Fruit fly (Drosophila melanogaster) whole organism, embryonic: Measurements from ENCODE around the gene CG11085.

Experiments used
- Asciz ChIP-seq: fragments of 200-800 bp; sonication (Bioruptor generic); optimal IDR thresholded peaks from 2 replicates; lab custom pipeline; 2017; ENCODE audit warnings: missing biosample characterization, mild to moderate bottlenecking, missing genetic modification characterization, missing genetic modification reagents
- B-H1 ChIP-seq: fragments of 200-800 bp; sonication (Bioruptor generic); IDR thresholded peaks from 3 replicates; pipeline ENCODE4 v1.3.6; 2022; ENCODE audit warnings: missing biosample characterization, missing genetic modification characterization
- CG10431 ChIP-seq: fragments of 200-800 bp; sonication (Bioruptor generic); optimal IDR thresholded peaks from 3 replicates; lab custom pipeline; 2018; ENCODE audit warnings: missing biosample characterization, mild to moderate bottlenecking, missing genetic modification characterization
- CG10959 ChIP-seq: fragments of 200-800 bp; sonication (Bioruptor generic); IDR thresholded peaks from 2 replicates; pipeline ENCODE4 v1.3.6; 2022; ENCODE audit warnings: missing biosample characterization, missing genetic modification characterization
- CG13894 ChIP-seq: fragments of 200-800 bp; sonication (Bioruptor generic); optimal IDR thresholded peaks from 3 replicates; lab custom pipeline; 2018; ENCODE audit warnings: missing biosample characterization, mild to moderate bottlenecking, missing genetic modification characterization, moderate library complexity
- CG14014 ChIP-seq: fragments of 200-800 bp; sonication (Bioruptor generic); IDR thresholded peaks from 2 replicates; pipeline ENCODE4 v1.3.6; 2022; ENCODE audit warnings: missing biosample characterization, missing genetic modification characterization
- CG14050 ChIP-seq: fragments of 200-800 bp; sonication (Bioruptor generic); IDR thresholded peaks from 3 replicates; pipeline ENCODE4 v1.3.6; 2022; ENCODE audit warnings: missing biosample characterization, missing genetic modification characterization
- CG16815 ChIP-seq: fragments of 200-800 bp; sonication (Bioruptor generic); optimal IDR thresholded peaks from 3 replicates; lab custom pipeline; 2017; ENCODE audit warnings: missing biosample characterization, mild to moderate bottlenecking, missing genetic modification characterization
- CG1832 ChIP-seq: fragments of 200-800 bp; sonication (Bioruptor generic); optimal IDR thresholded peaks from 2 replicates; lab custom pipeline; 2017; ENCODE audit warnings: missing biosample characterization, mild to moderate bottlenecking, missing genetic modification characterization, inconsistent platforms
- CG32532 ChIP-seq: fragments of 200-800 bp; sonication (Bioruptor generic); IDR thresholded peaks from 2 replicates; pipeline ENCODE4 v1.3.6; 2022; ENCODE audit warnings: missing biosample characterization, missing genetic modification characterization
- CG32767 ChIP-seq: fragments of 200-800 bp; sonication (Bioruptor generic); IDR thresholded peaks from 2 replicates; pipeline ENCODE4 v1.3.6; 2022; ENCODE audit warnings: missing biosample characterization, missing genetic modification characterization
- CG33557 ChIP-seq: fragments of 200-800 bp; sonication (Bioruptor generic); optimal IDR thresholded peaks from 2 replicates; lab custom pipeline; 2019; ENCODE audit warnings: missing biosample characterization, mild to moderate bottlenecking, missing genetic modification characterization, moderate library complexity
- CG5953 ChIP-seq: fragments of 200-800 bp; sonication (Bioruptor generic); IDR thresholded peaks from 2 replicates; pipeline ENCODE4 v1.3.6; 2022; ENCODE audit warnings: missing biosample characterization, missing genetic modification characterization
- CG6683 ChIP-seq: fragments of 200-800 bp; sonication (Bioruptor generic); optimal IDR thresholded peaks from 2 replicates; lab custom pipeline; 2017; ENCODE audit warnings: missing biosample characterization, mild to moderate bottlenecking, missing genetic modification characterization, missing genetic modification reagents
- CG7271 ChIP-seq: fragments of 200-800 bp; sonication (Bioruptor generic); optimal IDR thresholded peaks from 2 replicates; lab custom pipeline; 2018; ENCODE audit warnings: missing biosample characterization, mild to moderate bottlenecking, missing genetic modification characterization, moderate library complexity
- CG8478 ChIP-seq: fragments of >200 bp; optimal IDR thresholded peaks from 2 replicates; lab custom pipeline; 2018
- CG8765 ChIP-seq: fragments of 200-800 bp; sonication (Bioruptor generic); IDR thresholded peaks from 2 replicates; pipeline ENCODE4 v1.3.6; 2022; ENCODE audit warnings: missing biosample characterization, missing genetic modification characterization
- CG9215 ChIP-seq: fragments of 200-800 bp; sonication (Bioruptor generic); IDR thresholded peaks from 2 replicates; pipeline ENCODE4 v1.3.6; 2022; ENCODE audit warnings: missing biosample characterization, missing genetic modification characterization
- CTCF ChIP-seq: fragments of 200-800 bp; sonication (Bioruptor generic); optimal IDR thresholded peaks from 2 replicates; lab custom pipeline; 2017; ENCODE audit warnings: missing biosample characterization, mild to moderate bottlenecking, missing genetic modification characterization, moderate library complexity
- CkIIα-i1 ChIP-seq: fragments of 200-800 bp; sonication (Bioruptor generic); IDR thresholded peaks from 2 replicates; pipeline ENCODE4 v1.3.6; 2022; ENCODE audit warnings: missing biosample characterization, missing genetic modification characterization
- ERR ChIP-seq: fragments of 200-800 bp; sonication (Bioruptor generic); optimal IDR thresholded peaks from 2 replicates; lab custom pipeline; 2016; ENCODE audit warnings: missing biosample characterization, missing genetic modification characterization
- GATAe ChIP-seq: fragments of 200-800 bp; sonication (Bioruptor generic); conservative IDR thresholded peaks from 2 replicates; pipeline ENCODE4 v1.3.6; 2022; ENCODE audit warnings: missing biosample characterization, missing genetic modification characterization
- H15 ChIP-seq: fragments of 200-800 bp; sonication (Bioruptor generic); IDR thresholded peaks from 3 replicates; pipeline ENCODE4 v1.3.6; 2022; ENCODE audit warnings: missing biosample characterization, missing genetic modification characterization
- HLHmδ ChIP-seq: fragments of 200-800 bp; sonication (Bioruptor generic); optimal IDR thresholded peaks from 2 replicates; lab custom pipeline; 2018; ENCODE audit warnings: missing biosample characterization, mild to moderate bottlenecking, missing genetic modification characterization, moderate library complexity
- Hsf ChIP-seq: fragments of 200-800 bp; sonication (Bioruptor generic); optimal IDR thresholded peaks from 3 replicates; lab custom pipeline; 2016; ENCODE audit warnings: missing biosample characterization, missing genetic modification characterization
- NC2β ChIP-seq: fragments of 200-800 bp; sonication (Bioruptor generic); optimal IDR thresholded peaks from 2 replicates; lab custom pipeline; 2016; ENCODE audit warnings: missing biosample characterization, missing genetic modification characterization
- Nf-YC ChIP-seq: fragments of 200-800 bp; optimal IDR thresholded peaks from 3 replicates; lab custom pipeline; 2019; ENCODE audit warnings: missing biosample characterization, mild to moderate bottlenecking, missing genetic modification characterization, moderate library complexity
- Ptx1 ChIP-seq: fragments of 200-800 bp; sonication (Bioruptor generic); IDR thresholded peaks from 2 replicates; pipeline ENCODE4 v1.3.6; 2022; ENCODE audit warnings: missing biosample characterization, missing genetic modification characterization
- Sry-β ChIP-seq: fragments of 200-800 bp; sonication (Bioruptor generic); optimal IDR thresholded peaks from 2 replicates; lab custom pipeline; 2018; ENCODE audit warnings: missing biosample characterization, mild to moderate bottlenecking, missing genetic modification characterization, moderate library complexity
- croc ChIP-seq: fragments of 200-800 bp; sonication (Bioruptor generic); conservative IDR thresholded peaks from 3 replicates; pipeline ENCODE4 v1.3.6; 2022; ENCODE audit warnings: missing biosample characterization, missing genetic modification characterization
- dm ChIP-seq: fragments of 200-800 bp; sonication (Bioruptor generic); optimal IDR thresholded peaks from 3 replicates; lab custom pipeline; 2016; ENCODE audit warnings: missing biosample characterization, missing genetic modification characterization
- esg ChIP-seq: fragments of 200-800 bp; sonication (Bioruptor generic); conservative IDR thresholded peaks from 2 replicates; pipeline ENCODE4 v1.3.6; 2022; ENCODE audit warnings: missing biosample characterization, missing genetic modification characterization
- ewg ChIP-seq: fragments of 200-800 bp; sonication (Bioruptor generic); optimal IDR thresholded peaks from 3 replicates; lab custom pipeline; 2017; ENCODE audit warnings: mild to moderate bottlenecking, missing biosample characterization, missing genetic modification reagents, missing genetic modification characterization
- h ChIP-seq: fragments of >200 bp; optimal IDR thresholded peaks from 2 replicates; lab custom pipeline; 2017
- hb ChIP-seq: fragments of 200-800 bp; sonication (Bioruptor generic); IDR thresholded peaks from 3 replicates; pipeline ENCODE4 v1.3.6; 2022; ENCODE audit warnings: missing biosample characterization, missing genetic modification characterization; ENCODE audit not compliant: partially characterized antibody
- hth ChIP-seq: fragments of >200 bp; optimal IDR thresholded peaks from 2 replicates; lab custom pipeline; 2017; ENCODE audit warnings: inconsistent platforms
- jumu ChIP-seq: fragments of 200-800 bp; sonication (Bioruptor generic); optimal IDR thresholded peaks from 3 replicates; lab custom pipeline; 2016; ENCODE audit warnings: missing biosample characterization, missing genetic modification characterization
- lab ChIP-seq: fragments of 200-800 bp; sonication (Bioruptor generic); optimal IDR thresholded peaks from 3 replicates; lab custom pipeline; 2017; ENCODE audit warnings: missing biosample characterization, missing genetic modification characterization, mild to moderate bottlenecking, moderate library complexity, missing genetic modification reagents
- mam ChIP-seq: fragments of 200-800 bp; sonication (Bioruptor generic); optimal IDR thresholded peaks from 3 replicates; lab custom pipeline; 2016; ENCODE audit warnings: missing biosample characterization, missing genetic modification characterization
- mld ChIP-seq: fragments of 200-800 bp; sonication (Bioruptor generic); IDR thresholded peaks from 3 replicates; pipeline ENCODE4 v1.3.6; 2022; ENCODE audit warnings: missing biosample characterization, missing genetic modification characterization; ENCODE audit not compliant: partially characterized antibody
- nerfin-2 ChIP-seq: fragments of 200-800 bp; sonication (Bioruptor generic); IDR thresholded peaks from 2 replicates; pipeline ENCODE4 v1.3.6; 2022; ENCODE audit warnings: missing biosample characterization, missing genetic modification characterization; ENCODE audit not compliant: partially characterized antibody
- p53 ChIP-seq: fragments of 200-800 bp; sonication (Bioruptor generic); optimal IDR thresholded peaks from 2 replicates; lab custom pipeline; 2016; ENCODE audit warnings: missing biosample characterization, missing genetic modification characterization
- prd ChIP-seq, 3 experiments: fragments of >200 bp in 2 of 3; fragments of 200-800 bp in 1 of 3; sonication (Bioruptor generic) in 1 of 3; optimal IDR thresholded peaks in 2 of 3; IDR thresholded peaks in 1 of 3; 2 replicates in 2 of 3; 3 replicates in 1 of 3; pipeline versions ENCODE4 v1.3.6 to Lab custom; 2017 to 2022; ENCODE audit warnings: missing biosample characterization in 1 of 3, missing genetic modification characterization in 1 of 3
- repo ChIP-seq: fragments of 200-800 bp; sonication (Bioruptor generic); optimal IDR thresholded peaks from 2 replicates; lab custom pipeline; 2016; ENCODE audit warnings: missing biosample characterization, missing genetic modification characterization
- ro ChIP-seq: fragments of 200-800 bp; sonication (Bioruptor generic); IDR thresholded peaks from 2 replicates; pipeline ENCODE4 v1.3.6; 2022; ENCODE audit warnings: missing biosample characterization, missing genetic modification characterization
- run ChIP-seq: fragments of 200-800 bp; sonication (Bioruptor generic); optimal IDR thresholded peaks from 3 replicates; lab custom pipeline; 2018; ENCODE audit warnings: missing biosample characterization, mild to moderate bottlenecking, missing genetic modification characterization
- seq ChIP-seq: fragments of 200-800 bp; sonication (Bioruptor generic); IDR thresholded peaks from 2 replicates; pipeline ENCODE4 v1.3.6; 2022; ENCODE audit warnings: missing biosample characterization, missing genetic modification characterization
- shn ChIP-seq: fragments of 200-800 bp; sonication (Bioruptor generic); optimal IDR thresholded peaks from 3 replicates; lab custom pipeline; 2016; ENCODE audit warnings: missing biosample characterization, missing genetic modification characterization
- twi ChIP-seq: fragments of 200-800 bp; optimal IDR thresholded peaks from 2 replicates; lab custom pipeline; 2019; ENCODE audit warnings: missing biosample characterization, mild to moderate bottlenecking, missing genetic modification characterization, moderate library complexity
- usp ChIP-seq: fragments of >200 bp; optimal IDR thresholded peaks from 2 replicates; lab custom pipeline; 2017; ENCODE audit warnings: missing biosample characterization, missing genetic modification characterization
- wdn ChIP-seq: fragments of 200-800 bp; sonication (Bioruptor generic); IDR thresholded peaks from 2 replicates; pipeline ENCODE4 v1.3.6; 2022; ENCODE audit warnings: missing biosample characterization, missing genetic modification characterization
- zfh1 ChIP-seq: fragments of 200-800 bp; sonication (Bioruptor generic); IDR thresholded peaks from 3 replicates; pipeline ENCODE4 v1.3.6; 2022; ENCODE audit warnings: missing biosample characterization, missing genetic modification characterization
- zfh2 ChIP-seq: fragments of 200-800 bp; sonication (Bioruptor generic); optimal IDR thresholded peaks from 2 replicates; lab custom pipeline; 2016; ENCODE audit warnings: missing biosample characterization, missing genetic modification characterization

CG11085 gene

DNA sequence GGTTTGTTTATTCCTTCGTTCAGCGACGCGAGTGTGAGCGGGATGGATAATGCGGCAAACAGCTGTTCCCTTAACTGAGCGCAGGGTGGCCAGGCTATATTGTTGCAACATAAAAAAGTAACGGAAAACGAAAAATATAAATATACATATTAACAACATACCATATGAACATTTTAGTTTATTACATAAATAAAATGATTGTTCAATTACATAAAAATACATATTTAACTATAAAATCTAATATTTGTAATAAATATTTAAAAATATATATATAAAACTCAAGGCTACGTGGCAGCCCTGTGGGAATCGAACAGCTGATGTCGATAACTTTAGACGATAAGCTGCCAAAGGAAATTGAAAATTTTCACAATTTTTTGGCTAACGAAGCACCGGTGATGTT, 13.4 kb downstream of the CG11085 start, which contains the start of the genes Aven and CG2540 (continued):
- TF ChIP-seq shn (GFP tag; lab: Kevin White, UChicago) (no peak), mam (GFP tag; lab: Kevin White, UChicago) (no peak), CG8765 (GFP tag; lab: Robert Waterston, UW) (no peak), CG33557 (GFP tag; lab: Kevin White, UChicago) (peak; percentile 87), CG32532 (GFP tag; lab: Robert Waterston, UW) (peak; percentile 80), Sry-β (peak; percentile 44), CG13894 (peak; percentile 85), Ptx1 (peak; percentile 78), CG6683 (peak; percentile 75), B-H1 (GFP tag; lab: Robert Waterston, UW) (no peak), seq (GFP tag; lab: Robert Waterston, UW) (peak; percentile 47), prd (optimal IDR thresholded peaks at IDR 0.05; lab: Kevin White, UChicago) (no peak), prd (GFP tag; IDR thresholded peaks at IDR 0.05; lab: Robert Waterston, UW) (peak; percentile 63), mld (no peak), CG7271 (peak; percentile 68), CG14050 (GFP tag; lab: Robert Waterston, UW) (peak; percentile 33; the same call in 1 of the 3 replicates), dm (GFP tag; lab: Kevin White, UChicago) (no peak), hb (GFP tag; lab: Robert Waterston, UW) (no peak), Nf-YC (tag; lab: Kevin White, UChicago) (peak; percentile 86), lab (GFP tag; lab: Kevin White, UChicago) (peak; percentile 91), CG5953 (GFP tag; lab: Robert Waterston, UW) (no peak), nerfin-2 (GFP tag; lab: Robert Waterston, UW) (no peak), HLHmδ (GFP tag; lab: Kevin White, UChicago) (no peak), CG10959 (peak; percentile 31; the same call in 1 of the 2 replicates), CkIIα-i1 (GFP tag; lab: Robert Waterston, UW) (no peak), croc (GFP tag; lab: Robert Waterston, UW) (peak; percentile 37; the same call in 1 of the 3 replicates), H15 (no peak), repo (GFP tag; lab: Kevin White, UChicago) (no peak), CTCF (GFP tag; lab: Kevin White, UChicago) (peak; percentile 7), CG32767 (GFP tag; lab: Robert Waterston, UW) (peak; percentile 52; the same call in 1 of the 2 replicates), jumu (GFP tag; lab: Kevin White, UChicago) (no peak), h (lab: Kevin White, UChicago) (no peak), CG1832 (GFP tag; lab: Kevin White, UChicago) (no peak), esg (GFP tag; lab: Robert Waterston, UW) (peak; percentile 54), CG16815 (GFP tag; lab: Kevin White, UChicago) (peak; percentile 37), run (tag; lab: Kevin White, UChicago) (peak; percentile 60), CG10431 (GFP tag; lab: Kevin White, UChicago) (peak; percentile 56), ERR (GFP tag; lab: Kevin White, UChicago) (no peak), wdn (no peak), p53 (no peak), GATAe (GFP tag; lab: Robert Waterston, UW) (no peak), usp (GFP tag; lab: Kevin White, UChicago) (no peak), CG9215 (peak; percentile 49), zfh1 (GFP tag; lab: Robert Waterston, UW) (0 out of 3 replicates have a peak, but pooled peaks have one; percentile 22), hth (lab: Kevin White, UChicago) (no peak), zfh2 (GFP tag; lab: Kevin White, UChicago) (no peak), CG14014 (GFP tag; lab: Robert Waterston, UW) (peak; percentile 68), ro (GFP tag; lab: Robert Waterston, UW) (no peak), ewg (peak; percentile 61), Hsf (GFP tag; lab: Kevin White, UChicago) (no peak), CG8478 (lab: Kevin White, UChicago) (no peak), NC2β (GFP tag; lab: Kevin White, UChicago) (no peak), Asciz (GFP tag; lab: Kevin White, UChicago) (peak; percentile 67), twi (tag; lab: Kevin White, UChicago) (peak; percentile 81)
